Fruit fly (Drosophila melanogaster) whole organism, embryonic: ENCODE data around the gene CG4629.
A peak's percentile ranks its signal among the peaks of the same experiment; 100 is the strongest.

Source experiments
- BEAF-32 ChIP-seq: fragments of 200-800 bp; sonication (Bioruptor generic); optimal IDR thresholded peaks from 3 replicates; lab custom pipeline; 2017; ENCODE audit warnings: missing biosample characterization, missing genetic modification characterization, mild to moderate bottlenecking, moderate library complexity, missing genetic modification reagents
- C15 ChIP-seq: fragments of 200-800 bp; sonication (Bioruptor generic); IDR thresholded peaks from 3 replicates; pipeline ENCODE4 v1.3.6; 2022; ENCODE audit warnings: missing biosample characterization, missing genetic modification characterization
- CG10147 ChIP-seq: fragments of 200-800 bp; sonication (Bioruptor generic); optimal IDR thresholded peaks from 2 replicates; lab custom pipeline; 2019; ENCODE audit warnings: missing biosample characterization, mild to moderate bottlenecking, missing genetic modification characterization, moderate library complexity
- CG10366 ChIP-seq: fragments of 200-800 bp; sonication (Bioruptor generic); IDR thresholded peaks from 2 replicates; pipeline ENCODE4 v1.3.6; 2022; ENCODE audit warnings: missing biosample characterization, missing genetic modification characterization
- CG11456 ChIP-seq: fragments of 200-800 bp; sonication (Bioruptor generic); IDR thresholded peaks from 3 replicates; pipeline ENCODE4 v1.3.6; 2022; ENCODE audit warnings: missing biosample characterization, missing genetic modification characterization
- CG12391 ChIP-seq: fragments of 200-800 bp; sonication (Bioruptor generic); optimal IDR thresholded peaks from 3 replicates; lab custom pipeline; 2018; ENCODE audit warnings: missing biosample characterization, mild to moderate bottlenecking, missing genetic modification characterization, moderate library complexity
- CG13894 ChIP-seq: fragments of 200-800 bp; sonication (Bioruptor generic); optimal IDR thresholded peaks from 3 replicates; lab custom pipeline; 2018; ENCODE audit warnings: missing biosample characterization, mild to moderate bottlenecking, missing genetic modification characterization, moderate library complexity
- CG1602 ChIP-seq: fragments of 200-800 bp; sonication (Bioruptor generic); optimal IDR thresholded peaks from 3 replicates; lab custom pipeline; 2016; ENCODE audit warnings: missing biosample characterization, missing genetic modification characterization
- CG1603 ChIP-seq: fragments of 200-800 bp; sonication (Bioruptor generic); optimal IDR thresholded peaks from 2 replicates; lab custom pipeline; 2019; ENCODE audit warnings: missing biosample characterization, mild to moderate bottlenecking, missing genetic modification characterization, moderate library complexity
- CG1832 ChIP-seq: fragments of 200-800 bp; sonication (Bioruptor generic); optimal IDR thresholded peaks from 2 replicates; lab custom pipeline; 2017; ENCODE audit warnings: missing biosample characterization, mild to moderate bottlenecking, missing genetic modification characterization, inconsistent platforms
- CG32772 ChIP-seq: fragments of 200-800 bp; sonication (Bioruptor generic); IDR thresholded peaks from 2 replicates; pipeline ENCODE4 v1.3.6; 2022; ENCODE audit warnings: missing biosample characterization, missing genetic modification characterization
- CG34376 ChIP-seq: fragments of 200-800 bp; sonication (Bioruptor generic); optimal IDR thresholded peaks from 2 replicates; lab custom pipeline; 2018; ENCODE audit warnings: missing biosample characterization, mild to moderate bottlenecking, missing genetic modification characterization
- CG34422 ChIP-seq: fragments of 200-800 bp; sonication (Bioruptor generic); IDR thresholded peaks from 3 replicates; pipeline ENCODE4 v1.3.6; 2022; ENCODE audit warnings: missing biosample characterization, missing genetic modification characterization
- CG3847 ChIP-seq: fragments of 200-800 bp; sonication (Bioruptor generic); IDR thresholded peaks from 2 replicates; pipeline ENCODE4 v1.3.6; 2022; ENCODE audit warnings: missing biosample characterization, missing genetic modification characterization
- CG6683 ChIP-seq: fragments of 200-800 bp; sonication (Bioruptor generic); optimal IDR thresholded peaks from 2 replicates; lab custom pipeline; 2017; ENCODE audit warnings: missing biosample characterization, mild to moderate bottlenecking, missing genetic modification characterization, missing genetic modification reagents
- CG6791 ChIP-seq: fragments of 200-800 bp; sonication (Bioruptor generic); IDR thresholded peaks from 3 replicates; pipeline ENCODE4 v1.3.6; 2022; ENCODE audit warnings: missing biosample characterization, missing genetic modification characterization; ENCODE audit not compliant: partially characterized antibody
- CG7839 ChIP-seq: fragments of 200-800 bp; sonication (Bioruptor generic); optimal IDR thresholded peaks from 3 replicates; lab custom pipeline; 2018; ENCODE audit warnings: missing biosample characterization, mild to moderate bottlenecking, missing genetic modification characterization, moderate library complexity
- CG8478 ChIP-seq: fragments of >200 bp; optimal IDR thresholded peaks from 2 replicates; lab custom pipeline; 2018
- CG8924 ChIP-seq: fragments of 200-800 bp; optimal IDR thresholded peaks from 3 replicates; lab custom pipeline; 2019; ENCODE audit warnings: missing biosample characterization, mild to moderate bottlenecking, missing genetic modification characterization, moderate library complexity
- CG9437 ChIP-seq: fragments of 200-800 bp; sonication (Bioruptor generic); optimal IDR thresholded peaks from 2 replicates; lab custom pipeline; 2018; ENCODE audit warnings: missing biosample characterization, mild to moderate bottlenecking, missing genetic modification characterization
- D19A ChIP-seq: fragments of 200-800 bp; optimal IDR thresholded peaks from 3 replicates; lab custom pipeline; 2019; ENCODE audit warnings: missing biosample characterization, mild to moderate bottlenecking, missing genetic modification characterization, moderate library complexity
- Dbx ChIP-seq: fragments of 200-800 bp; sonication (Bioruptor generic); IDR thresholded peaks from 3 replicates; pipeline ENCODE4 v1.3.6; 2022; ENCODE audit warnings: missing biosample characterization, missing genetic modification characterization
- Dfd ChIP-seq, 2 experiments: fragments of >200 bp; optimal IDR thresholded peaks; 2 replicates each; lab custom pipeline; 2017; ENCODE audit warnings: missing biosample characterization in 2 of 2, missing genetic modification characterization in 2 of 2
- Ets65A ChIP-seq: fragments of 200-800 bp; sonication (Bioruptor generic); peaks from one replicate; lab custom pipeline; 2016; ENCODE audit warnings: missing biosample characterization, missing genetic modification characterization
- Ets97D ChIP-seq: fragments of 200-800 bp; sonication (Bioruptor generic); optimal IDR thresholded peaks from 3 replicates; lab custom pipeline; 2016; ENCODE audit warnings: missing biosample characterization, missing genetic modification characterization
- HmgZ ChIP-seq: fragments of 200-800 bp; sonication (Bioruptor generic); optimal IDR thresholded peaks from 2 replicates; lab custom pipeline; 2018; ENCODE audit warnings: missing biosample characterization, mild to moderate bottlenecking, missing genetic modification characterization
- Med ChIP-seq: fragments of 200-800 bp; sonication (Bioruptor generic); peaks from one replicate; lab custom pipeline; 2016; ENCODE audit warnings: missing biosample characterization, missing genetic modification characterization, mild to moderate bottlenecking, inconsistent platforms, moderate library complexity
- Opbp ChIP-seq: fragments of 200-800 bp; sonication (Bioruptor generic); IDR thresholded peaks from 3 replicates; pipeline ENCODE4 v1.3.6; 2022; ENCODE audit warnings: missing biosample characterization, missing genetic modification characterization; ENCODE audit not compliant: partially characterized antibody
- Rfx ChIP-seq: fragments of 200-800 bp; sonication (Bioruptor generic); IDR thresholded peaks from 2 replicates; pipeline ENCODE4 v1.3.6; 2022; ENCODE audit warnings: missing biosample characterization, missing genetic modification characterization
- Side ChIP-seq: fragments of 200-800 bp; sonication (Bioruptor generic); optimal IDR thresholded peaks from 2 replicates; lab custom pipeline; 2016; ENCODE audit warnings: missing biosample characterization, missing genetic modification characterization
- Sin3A ChIP-seq: fragments of >200 bp; optimal IDR thresholded peaks from 2 replicates; lab custom pipeline; 2018
- Sox100B ChIP-seq: fragments of 200-800 bp; sonication (Bioruptor generic); optimal IDR thresholded peaks from 3 replicates; lab custom pipeline; 2018; ENCODE audit warnings: missing biosample characterization, mild to moderate bottlenecking, missing genetic modification characterization
- Spps ChIP-seq: fragments of 200-800 bp; sonication (Bioruptor generic); optimal IDR thresholded peaks from 2 replicates; lab custom pipeline; 2018; ENCODE audit warnings: missing biosample characterization, mild to moderate bottlenecking, missing genetic modification characterization
- Trl ChIP-seq, 3 experiments: fragments of >200 bp in 2 of 3; fragments of 200-800 bp in 1 of 3; sonication (Bioruptor generic) in 1 of 3; optimal IDR thresholded peaks; 2 replicates in 1 of 3; 3 replicates in 2 of 3; lab custom pipeline; 2016 to 2017; ENCODE audit warnings: missing biosample characterization in 1 of 3, missing genetic modification characterization in 1 of 3
- abd-A ChIP-seq: fragments of 200-800 bp; sonication (Bioruptor generic); optimal IDR thresholded peaks from 3 replicates; lab custom pipeline; 2019; ENCODE audit warnings: missing biosample characterization, mild to moderate bottlenecking, missing genetic modification characterization, moderate library complexity
- bcd ChIP-seq: fragments of 200-800 bp; sonication (Bioruptor generic); optimal IDR thresholded peaks from 2 replicates; lab custom pipeline; 2017; ENCODE audit warnings: missing biosample characterization, mild to moderate bottlenecking, missing genetic modification characterization
- cg ChIP-seq: fragments of 200-800 bp; sonication (Bioruptor generic); optimal IDR thresholded peaks from 3 replicates; lab custom pipeline; 2019; ENCODE audit warnings: missing biosample characterization, mild to moderate bottlenecking, missing genetic modification characterization, moderate library complexity
- gem ChIP-seq: fragments of 200-800 bp; sonication (Bioruptor generic); optimal IDR thresholded peaks from 2 replicates; lab custom pipeline; 2019; ENCODE audit warnings: missing biosample characterization, mild to moderate bottlenecking, missing genetic modification characterization, moderate library complexity
- insv ChIP-seq, 2 experiments: fragments of 200-800 bp; sonication (Bioruptor generic); optimal IDR thresholded peaks; 3 replicates each; lab custom pipeline; 2016 to 2018; ENCODE audit warnings: missing biosample characterization in 2 of 2, missing genetic modification characterization in 2 of 2
- pan ChIP-seq, 4 experiments: fragments of >200 bp in 3 of 4; fragments of 200-800 bp in 1 of 4; sonication (Bioruptor generic) in 1 of 4; optimal IDR thresholded peaks in 3 of 4; IDR thresholded peaks in 1 of 4; 2 replicates each; pipeline versions ENCODE4 v1.3.6 to Lab custom; 2017 to 2022; ENCODE audit warnings: missing biosample characterization in 2 of 4, missing genetic modification characterization in 2 of 4, mixed read lengths in 1 of 4
- pb ChIP-seq: fragments of 200-800 bp; sonication (Bioruptor generic); optimal IDR thresholded peaks from 3 replicates; lab custom pipeline; 2016; ENCODE audit warnings: missing biosample characterization, missing genetic modification characterization
- run ChIP-seq: fragments of 200-800 bp; sonication (Bioruptor generic); optimal IDR thresholded peaks from 3 replicates; lab custom pipeline; 2018; ENCODE audit warnings: missing biosample characterization, mild to moderate bottlenecking, missing genetic modification characterization
- slp2 ChIP-seq: fragments of 200-800 bp; sonication (Bioruptor generic); optimal IDR thresholded peaks from 2 replicates; lab custom pipeline; 2016; ENCODE audit warnings: missing biosample characterization, missing genetic modification characterization
- ttk ChIP-seq: fragments of 200-800 bp; sonication (Bioruptor generic); IDR thresholded peaks from 2 replicates; pipeline ENCODE4 v2.1.2; 2022; ENCODE audit warnings: missing biosample characterization, missing genetic modification characterization
- usp ChIP-seq: fragments of >200 bp; optimal IDR thresholded peaks from 2 replicates; lab custom pipeline; 2017; ENCODE audit warnings: missing biosample characterization, missing genetic modification characterization
- vnd ChIP-seq: fragments of 200-800 bp; sonication (Bioruptor generic); IDR thresholded peaks from 3 replicates; pipeline ENCODE4 v1.3.6; 2022; ENCODE audit warnings: missing biosample characterization, missing genetic modification characterization; ENCODE audit not compliant: partially characterized antibody

CG4629 gene

dm6 chr2L:1047965-1048364 is 54.3 kb downstream of the CG4629 start, which contains the start of gene IA-2 (continued):
- TF ChIP-seq cg (GFP tag; lab: Kevin White, UChicago), result peak; percentile 45
- no peak for TF ChIP-seq CG10147
- TF ChIP-seq Med (GFP tag; lab: Kevin White, UChicago), result peak; percentile 72
- TF ChIP-seq vnd, result no peak
- no peak for TF ChIP-seq CG1832 (GFP tag; lab: Kevin White, UChicago)
- no peak for TF ChIP-seq Opbp (GFP tag; lab: Robert Waterston, UW)

dm6 chr2L:1047245-1047644 is 55.1 kb downstream of the CG4629 start:
- TF ChIP-seq gem (no peak), BEAF-32 (no peak), Ets65A (GFP tag; lab: Kevin White, UChicago) (peak; percentile 56), CG6791 (no peak), pb (GFP tag; lab: Kevin White, UChicago) (no peak), CG9437 (GFP tag; lab: Kevin White, UChicago) (no peak), abd-A (tag; lab: Kevin White, UChicago) (no peak), Dfd (GFP tag; optimal IDR thresholded peaks at IDR 0.05; lab: Kevin White, UChicago) (peak in 1 of 2 experiments; percentile 45), Trl (optimal IDR thresholded peaks at IDR 0.05; lab: Kevin White, UChicago) (peak in 1 of 2 experiments; percentile 48), Trl (GFP tag; optimal IDR thresholded peaks at IDR 0.05; lab: Kevin White, UChicago) (no peak), Sin3A (lab: Kevin White, UChicago) (no peak), Med (GFP tag; lab: Kevin White, UChicago) (peak; percentile 66), CG8478 (lab: Kevin White, UChicago) (peak; percentile 16), Sox100B (GFP tag; lab: Kevin White, UChicago) (no peak), CG1603 (no peak)

DNA sequence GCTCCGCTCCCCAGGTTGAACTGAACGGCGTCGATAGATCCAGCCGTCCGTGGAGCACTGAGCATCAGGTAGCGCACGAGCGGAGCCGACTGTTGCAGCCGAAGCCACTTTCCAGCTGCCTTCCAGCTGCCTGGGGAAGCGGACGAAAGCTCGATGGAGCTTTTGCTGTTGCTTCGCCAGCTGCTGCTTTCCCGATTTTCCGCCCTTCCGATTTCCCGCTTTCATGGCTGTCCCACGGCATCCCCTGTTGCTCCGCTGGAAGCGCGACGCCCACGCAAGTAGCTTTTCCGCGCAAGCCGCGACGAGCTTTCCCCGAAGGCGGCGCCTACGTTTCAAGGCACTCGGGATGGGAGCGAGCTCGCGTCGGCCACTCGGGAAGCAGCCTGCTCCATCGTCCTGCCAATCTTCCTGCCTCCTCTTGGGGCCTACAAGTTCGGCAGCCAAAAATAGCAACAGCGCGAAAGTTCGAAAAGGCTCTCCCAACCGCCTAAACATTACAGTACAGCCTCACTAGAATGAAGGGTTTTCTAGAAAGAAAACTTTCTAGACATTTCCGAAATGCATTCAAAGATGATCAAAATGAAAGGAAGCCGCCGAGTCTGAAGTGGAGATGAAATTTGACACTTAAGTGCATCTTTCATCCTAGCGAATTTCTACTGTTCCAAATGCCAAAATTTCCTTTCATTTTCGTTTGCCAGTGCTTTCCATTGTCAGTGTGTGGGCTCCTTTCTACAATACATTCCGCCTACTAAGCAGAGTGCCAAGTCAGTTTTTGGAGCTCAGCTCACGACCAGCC is 58.9 kb downstream of the CG4629 start:
- 0 out of 2 replicates have a peak, but pooled peaks have one; percentile 8 for TF ChIP-seq CG3847 (GFP tag; lab: Robert Waterston, UW)
- TF ChIP-seq slp2 (GFP tag; lab: Kevin White, UChicago), result no peak
- peak; percentile 16 for TF ChIP-seq bcd (GFP tag; lab: Kevin White, UChicago)
- TF ChIP-seq CG13894 (tag; lab: Kevin White, UChicago), result peak; percentile 71
- 0 out of 2 replicates have a peak, but pooled peaks have one; percentile 4 for TF ChIP-seq ttk (GFP tag; lab: Robert Waterston, UW)
- no peak for TF ChIP-seq usp
- 0 out of 2 replicates have a peak, but pooled peaks have one; percentile 18 for TF ChIP-seq CG10366 (GFP tag; lab: Robert Waterston, UW)
- peak; percentile 10 for TF ChIP-seq Side
- TF ChIP-seq CG34376 (GFP tag; lab: Kevin White, UChicago), result peak; percentile 5
- TF ChIP-seq insv (GFP tag; optimal IDR thresholded peaks at IDR 0.05; lab: Kevin White, UChicago), result no peak
- no peak for TF ChIP-seq CG1602 (GFP tag; lab: Kevin White, UChicago)
- peak; percentile 10; the same call in 1 of the 2 replicates for TF ChIP-seq CG32772 (GFP tag; lab: Robert Waterston, UW)
- TF ChIP-seq CG6683 (GFP tag; lab: Kevin White, UChicago), result peak; percentile 22
- TF ChIP-seq run (tag; lab: Kevin White, UChicago), result no peak
- peak; percentile 14 for TF ChIP-seq CG8924 (tag; lab: Kevin White, UChicago)
- TF ChIP-seq C15, result no peak
- TF ChIP-seq Dbx (GFP tag; lab: Robert Waterston, UW), result peak; percentile 62; the same call in 2 of the 3 replicates
- peak; percentile 10 for TF ChIP-seq HmgZ
- no peak for TF ChIP-seq Spps
- peak; percentile 52; the same call in 1 of the 2 replicates for TF ChIP-seq Rfx
- 0 out of 3 replicates have a peak, but pooled peaks have one; percentile 22 for TF ChIP-seq CG34422
- peak; percentile 87 for TF ChIP-seq Med (GFP tag; lab: Kevin White, UChicago)
- TF ChIP-seq CG11456 (GFP tag; lab: Robert Waterston, UW), result 0 out of 3 replicates have a peak, but pooled peaks have one; percentile 29
- TF ChIP-seq CG7839 (tag; lab: Kevin White, UChicago), result peak; percentile 24
- no peak for TF ChIP-seq Ets97D
- TF ChIP-seq CG12391 (tag; lab: Kevin White, UChicago), result peak; percentile 12
- TF ChIP-seq D19A (tag; lab: Kevin White, UChicago), result no peak
- no peak for TF ChIP-seq pan (optimal IDR thresholded peaks at IDR 0.05; lab: Kevin White, UChicago)
- TF ChIP-seq pan (GFP tag; optimal IDR thresholded peaks at IDR 0.05 in 1 of 2, IDR thresholded peaks at IDR 0.05 in 1 of 2), result peak in 1 of 2 experiments; percentile 51
